Worm (Caenorhabditis elegans) whole organism, late embryonic: ENCODE data around the gene srh-181.

Experiments used
- C08G9.2 ChIP-seq: sonication (generic microtip); optimal IDR thresholded peaks from 2 replicates; lab custom pipeline; 2016; ENCODE audit warnings: mild to moderate bottlenecking, missing genetic modification characterization, moderate library complexity, missing compliant biosample characterization
- F13H6.1 ChIP-seq: sonication (generic microtip); optimal IDR thresholded peaks from 2 replicates; lab custom pipeline; 2016; ENCODE audit warnings: missing genetic modification characterization, missing compliant biosample characterization
- Y22D7AL.16 ChIP-seq: sonication (generic microtip); optimal IDR thresholded peaks from 2 replicates; lab custom pipeline; 2016; ENCODE audit warnings: missing genetic modification characterization, missing compliant biosample characterization
- ahr-1 ChIP-seq: sonication (generic microtip); optimal IDR thresholded peaks from 2 replicates; lab custom pipeline; 2016; ENCODE audit warnings: missing genetic modification characterization, missing compliant biosample characterization
- ceh-14 ChIP-seq: sonication (generic microtip); optimal IDR thresholded peaks from 2 replicates; lab custom pipeline; 2016; ENCODE audit warnings: missing genotype, missing genetic modification characterization, missing compliant biosample characterization
- ceh-18 ChIP-seq: sonication (generic microtip); optimal IDR thresholded peaks from 2 replicates; lab custom pipeline; 2016; ENCODE audit warnings: missing genetic modification characterization, missing compliant biosample characterization
- ceh-19 ChIP-seq: fragments of 200-800 bp; sonication (Bioruptor generic); optimal IDR thresholded peaks from 2 replicates; lab custom pipeline; 2018; ENCODE audit warnings: mild to moderate bottlenecking, missing genetic modification characterization, missing compliant biosample characterization
- ceh-2 ChIP-seq: sonication (generic microtip); optimal IDR thresholded peaks from 2 replicates; lab custom pipeline; 2016; ENCODE audit warnings: missing genotype, missing genetic modification characterization, missing compliant biosample characterization
- ceh-24 ChIP-seq: sonication (generic microtip); optimal IDR thresholded peaks from 2 replicates; lab custom pipeline; 2016; ENCODE audit warnings: mild to moderate bottlenecking, missing genetic modification characterization, missing compliant biosample characterization
- ceh-30 ChIP-seq: fragments of 150-350 bp; optimal IDR thresholded peaks from 2 replicates; lab custom pipeline; 2014; ENCODE audit warnings: missing biosample characterization, missing genetic modification characterization
- ceh-31 ChIP-seq: sonication (generic microtip); optimal IDR thresholded peaks from 2 replicates; lab custom pipeline; 2016; ENCODE audit warnings: missing genetic modification characterization, missing compliant biosample characterization
- ceh-34 ChIP-seq: sonication (generic microtip); optimal IDR thresholded peaks from 2 replicates; lab custom pipeline; 2016; ENCODE audit warnings: mild to moderate bottlenecking, missing genetic modification characterization, missing compliant biosample characterization
- ceh-48 ChIP-seq: sonication (generic microtip); optimal IDR thresholded peaks from 2 replicates; lab custom pipeline; 2016; ENCODE audit warnings: missing genetic modification characterization, inconsistent platforms, missing compliant biosample characterization
- ceh-6 ChIP-seq: fragments of 200-800 bp; sonication (Bioruptor generic); optimal IDR thresholded peaks from 2 replicates; lab custom pipeline; 2018; ENCODE audit warnings: mild to moderate bottlenecking, missing genetic modification characterization, missing compliant biosample characterization
- ceh-9 ChIP-seq: sonication (generic microtip); optimal IDR thresholded peaks from 2 replicates; lab custom pipeline; 2016; ENCODE audit warnings: mild to moderate bottlenecking, missing genetic modification characterization, inconsistent platforms, missing compliant biosample characterization
- dve-1 ChIP-seq: sonication (generic microtip); optimal IDR thresholded peaks from 2 replicates; lab custom pipeline; 2017; ENCODE audit warnings: antibody characterized with exemption, mild to moderate bottlenecking, missing genetic modification characterization, missing compliant biosample characterization
- elt-2 ChIP-seq: sonication (generic microtip); optimal IDR thresholded peaks from 2 replicates; lab custom pipeline; 2016; ENCODE audit warnings: missing genetic modification reagents, missing genetic modification characterization, missing compliant biosample characterization
- elt-4 ChIP-seq: sonication (generic microtip); optimal IDR thresholded peaks from 2 replicates; lab custom pipeline; 2016; ENCODE audit warnings: missing genetic modification characterization, missing compliant biosample characterization
- ets-4 ChIP-seq: sonication (generic microtip); optimal IDR thresholded peaks from 2 replicates; lab custom pipeline; 2016; ENCODE audit warnings: missing genetic modification characterization, missing compliant biosample characterization
- fax-1 ChIP-seq: sonication (generic microtip); optimal IDR thresholded peaks from 2 replicates; lab custom pipeline; 2016; ENCODE audit warnings: missing genotype, missing genetic modification characterization, missing compliant biosample characterization
- fkh-6 ChIP-seq: sonication (generic microtip); optimal IDR thresholded peaks from 2 replicates; lab custom pipeline; 2016; ENCODE audit warnings: missing genetic modification characterization, missing compliant biosample characterization
- gmeb-2 ChIP-seq: sonication (generic microtip); optimal IDR thresholded peaks from 2 replicates; lab custom pipeline; 2016; ENCODE audit warnings: missing genetic modification characterization, inconsistent platforms, missing compliant biosample characterization
- hlh-13 ChIP-seq: fragments of 200-800 bp; sonication (Bioruptor generic); optimal IDR thresholded peaks from 2 replicates; lab custom pipeline; 2018; ENCODE audit warnings: mild to moderate bottlenecking, missing genetic modification characterization, missing compliant biosample characterization
- hlh-15 ChIP-seq: sonication (generic microtip); optimal IDR thresholded peaks from 2 replicates; lab custom pipeline; 2016; ENCODE audit warnings: missing genetic modification characterization, missing compliant biosample characterization
- hlh-8 ChIP-seq: sonication (generic microtip); optimal IDR thresholded peaks from 2 replicates; lab custom pipeline; 2016; ENCODE audit warnings: missing genotype, missing genetic modification characterization, missing compliant biosample characterization
- lim-6 ChIP-seq: sonication (generic microtip); optimal IDR thresholded peaks from 2 replicates; lab custom pipeline; 2016; ENCODE audit warnings: missing genetic modification characterization, missing compliant biosample characterization
- nfya-1 ChIP-seq: sonication (generic microtip); optimal IDR thresholded peaks from 2 replicates; lab custom pipeline; 2017; ENCODE audit warnings: missing genetic modification characterization, mild to moderate bottlenecking, missing compliant biosample characterization, antibody characterized with exemption, moderate library complexity
- nhr-232 ChIP-seq: sonication (generic microtip); optimal IDR thresholded peaks from 2 replicates; lab custom pipeline; 2016; ENCODE audit warnings: missing genetic modification characterization, missing compliant biosample characterization
- npax-4 ChIP-seq: sonication (generic microtip); optimal IDR thresholded peaks from 2 replicates; lab custom pipeline; 2016; ENCODE audit warnings: missing genetic modification characterization, missing compliant biosample characterization
- odd-2 ChIP-seq: sonication (generic microtip); optimal IDR thresholded peaks from 2 replicates; lab custom pipeline; 2017; ENCODE audit warnings: antibody characterized with exemption, mild to moderate bottlenecking, missing genetic modification characterization, missing compliant biosample characterization
- pag-3 ChIP-seq: sonication (generic microtip); optimal IDR thresholded peaks from 2 replicates; lab custom pipeline; 2016; ENCODE audit warnings: missing compliant biosample characterization, missing genetic modification characterization, borderline replicate concordance
- pat-9 ChIP-seq: fragments of 200-800 bp; sonication (Bioruptor generic); optimal IDR thresholded peaks from 2 replicates; lab custom pipeline; 2018; ENCODE audit warnings: mild to moderate bottlenecking, missing genetic modification characterization, moderate library complexity, missing compliant biosample characterization
- pha-2 ChIP-seq: sonication (generic microtip); optimal IDR thresholded peaks from 2 replicates; lab custom pipeline; 2017; ENCODE audit warnings: mild to moderate bottlenecking, missing genetic modification characterization, missing compliant biosample characterization
- pha-4 ChIP-seq: fragments of 150-350 bp; optimal IDR thresholded peaks from 2 replicates; lab custom pipeline; 2018; ENCODE audit warnings: missing biosample characterization, missing genetic modification reagents, missing genetic modification characterization
- pros-1 ChIP-seq: fragments of 150-350 bp; optimal IDR thresholded peaks from 2 replicates; lab custom pipeline; 2014; ENCODE audit warnings: missing biosample characterization, missing genetic modification reagents, missing genetic modification characterization
- sdc-2 ChIP-seq: sonication (generic microtip); optimal IDR thresholded peaks from 2 replicates; lab custom pipeline; 2016; ENCODE audit warnings: missing genotype, missing genetic modification characterization, missing compliant biosample characterization
- sox-4 ChIP-seq: sonication (generic microtip); optimal IDR thresholded peaks from 2 replicates; lab custom pipeline; 2017; ENCODE audit warnings: mild to moderate bottlenecking, missing genetic modification characterization, inconsistent platforms, missing compliant biosample characterization
- tbx-2 ChIP-seq: sonication (generic microtip); optimal IDR thresholded peaks from 2 replicates; lab custom pipeline; 2016; ENCODE audit warnings: missing genetic modification characterization, missing compliant biosample characterization
- tbx-7 ChIP-seq: sonication (generic microtip); optimal IDR thresholded peaks from 2 replicates; lab custom pipeline; 2016; ENCODE audit warnings: missing genotype, missing genetic modification characterization, missing compliant biosample characterization
- ttx-3 ChIP-seq: sonication (generic microtip); optimal IDR thresholded peaks from 2 replicates; lab custom pipeline; 2016; ENCODE audit warnings: missing genetic modification reagents, missing genetic modification characterization, missing compliant biosample characterization
- unc-42 ChIP-seq: sonication (generic microtip); optimal IDR thresholded peaks from 2 replicates; lab custom pipeline; 2016; ENCODE audit warnings: missing genotype, missing genetic modification characterization, missing compliant biosample characterization
- unc-55 ChIP-seq: sonication (generic microtip); optimal IDR thresholded peaks from 2 replicates; lab custom pipeline; 2017; ENCODE audit warnings: missing biosample characterization, missing genetic modification reagents, missing genetic modification characterization
- unc-86 ChIP-seq: sonication (generic microtip); optimal IDR thresholded peaks from 2 replicates; lab custom pipeline; 2016; ENCODE audit warnings: missing genetic modification characterization, missing compliant biosample characterization
- ztf-16 ChIP-seq: sonication (generic microtip); optimal IDR thresholded peaks from 2 replicates; lab custom pipeline; 2017; ENCODE audit warnings: missing genetic modification characterization, missing compliant biosample characterization

The srh-181 gene

DNA sequence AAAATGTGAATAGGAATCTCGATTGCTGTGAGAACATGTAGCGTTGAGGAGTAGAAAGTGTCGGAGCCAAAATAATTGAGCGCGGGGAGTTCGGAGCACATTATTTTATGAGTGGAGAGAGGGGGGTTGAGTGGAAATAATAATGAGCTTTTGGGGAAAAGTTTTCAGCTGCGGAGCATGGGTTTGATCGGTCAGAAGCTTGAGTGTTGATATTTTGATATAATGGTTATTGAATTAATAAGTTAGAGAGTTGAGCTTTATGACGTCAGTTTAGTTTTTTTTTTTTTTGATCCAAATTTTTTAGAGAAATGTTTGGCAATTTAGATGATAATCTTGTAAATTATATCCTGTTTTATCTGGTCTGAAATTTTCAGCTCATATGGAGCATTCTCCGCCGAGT is 5.9 kb downstream of the srh-181 start, which contains the start of gene srh-178:
Gene srh-178 (minus strand): TSS at position 101 of the 400 bp plus-strand sequence.
- TF ChIP-seq gmeb-2 (tag; lab: Kevin White, UChicago), result no peak
- TF ChIP-seq tbx-7 (tag; lab: Kevin White, UChicago), result no peak
- no peak for TF ChIP-seq ceh-14 (tag; lab: Kevin White, UChicago)
- TF ChIP-seq Y22D7AL.16 (tag; lab: Kevin White, UChicago), result no peak
- no peak for TF ChIP-seq F13H6.1 (tag; lab: Kevin White, UChicago)
- TF ChIP-seq hlh-15 (tag; lab: Kevin White, UChicago), result no peak
- TF ChIP-seq ztf-16 (tag; lab: Kevin White, UChicago), result no peak
- TF ChIP-seq C08G9.2 (tag; lab: Kevin White, UChicago), result no peak
- TF ChIP-seq pag-3 (tag; lab: Kevin White, UChicago), result no peak

DNA sequence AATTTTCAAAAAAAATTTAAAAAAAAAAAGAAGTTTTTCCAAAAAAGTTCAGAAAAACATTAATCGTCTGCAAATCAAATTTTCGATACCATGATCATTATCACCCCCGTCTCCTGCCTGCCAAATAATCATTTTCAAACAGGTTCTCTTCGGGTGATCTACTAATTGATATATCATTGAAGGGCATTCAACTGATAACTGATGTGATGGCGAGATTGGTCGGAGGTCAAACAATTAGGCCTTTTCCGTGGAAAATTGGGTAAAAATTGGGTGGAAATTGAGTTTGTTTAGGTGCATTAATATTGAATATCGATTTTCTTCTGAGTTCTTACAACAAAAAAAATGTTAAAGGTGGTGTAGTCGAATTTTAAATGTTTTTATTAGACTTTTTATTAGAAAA is 12.8 kb downstream of the srh-181 start, which contains the start of gene Y51A2D.18:
Gene Y51A2D.18 (minus strand): TSS at position 101 of the 400 bp plus-strand sequence.
- no peak for TF ChIP-seq ceh-34 (tag; lab: Kevin White, UChicago)
- no peak for TF ChIP-seq ceh-18
- TF ChIP-seq elt-2 (tag; lab: Kevin White, UChicago), result no peak
- no peak for TF ChIP-seq fax-1
- no peak for TF ChIP-seq ets-4 (tag; lab: Kevin White, UChicago)
- TF ChIP-seq elt-4 (tag; lab: Kevin White, UChicago), result no peak
- no peak for TF ChIP-seq ceh-30 (tag; lab: Kevin White, UChicago)
- TF ChIP-seq pha-4, result no peak
- no peak for TF ChIP-seq npax-4 (tag; lab: Kevin White, UChicago)
- no peak for TF ChIP-seq ttx-3

DNA sequence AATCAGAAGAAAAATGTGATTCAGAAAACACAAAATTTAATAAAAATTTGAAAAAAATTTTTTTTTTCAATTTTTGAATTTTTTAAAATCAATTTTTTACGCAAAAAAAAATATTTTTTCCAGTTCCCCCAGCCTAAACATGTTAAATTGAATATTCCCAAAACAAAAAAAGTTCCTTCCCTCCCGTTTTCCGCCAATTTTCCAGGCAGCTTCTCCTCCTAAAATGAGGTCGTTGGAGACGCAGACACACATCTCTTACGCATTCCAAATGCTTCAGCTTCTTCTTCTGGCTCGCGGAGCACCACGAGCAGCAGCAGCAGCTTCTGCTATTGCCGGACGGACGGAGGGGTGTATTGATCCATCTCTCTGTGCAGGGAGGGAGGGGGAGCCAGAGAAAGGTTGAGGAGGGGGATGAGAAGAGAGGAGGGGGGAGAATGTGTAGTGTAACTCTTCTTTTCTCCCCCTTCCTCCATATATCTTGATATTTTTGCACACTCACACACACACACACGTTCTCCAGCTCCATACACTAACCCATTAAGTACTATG is 16.0 kb downstream of the srh-181 start:
- no peak for TF ChIP-seq sdc-2 (tag; lab: Kevin White, UChicago)
- peak; percentile 66 for TF ChIP-seq unc-42 (tag; lab: Kevin White, UChicago)
- TF ChIP-seq unc-55 (GFP tag; lab: Kevin White, UChicago), result no peak
- TF ChIP-seq ahr-1 (tag; lab: Kevin White, UChicago), result no peak
- peak; percentile 29 for TF ChIP-seq ceh-31 (tag; lab: Kevin White, UChicago)
- no peak for TF ChIP-seq fkh-6 (tag; lab: Kevin White, UChicago)
- peak; percentile 75 for TF ChIP-seq nfya-1 (tag; lab: Kevin White, UChicago)
- no peak for TF ChIP-seq sox-4 (tag; lab: Kevin White, UChicago)
- no peak for TF ChIP-seq lim-6
- TF ChIP-seq tbx-2 (tag; lab: Kevin White, UChicago), result no peak
- no peak for TF ChIP-seq C08G9.2 (tag; lab: Kevin White, UChicago)
- TF ChIP-seq ceh-6 (GFP tag; lab: Kevin White, UChicago), result no peak
- TF ChIP-seq ttx-3, result no peak
- TF ChIP-seq elt-2 (tag; lab: Kevin White, UChicago), result no peak
- TF ChIP-seq pha-2 (tag; lab: Kevin White, UChicago), result no peak
- no peak for TF ChIP-seq pha-4
- no peak for TF ChIP-seq hlh-8 (tag; lab: Kevin White, UChicago)
- TF ChIP-seq F13H6.1 (tag; lab: Kevin White, UChicago), result no peak
- no peak for TF ChIP-seq odd-2 (tag; lab: Kevin White, UChicago)
- no peak for TF ChIP-seq hlh-13
- no peak for TF ChIP-seq ceh-9 (tag; lab: Kevin White, UChicago)
- TF ChIP-seq unc-86 (tag; lab: Kevin White, UChicago), result peak; percentile 6
- TF ChIP-seq ztf-16 (tag; lab: Kevin White, UChicago), result no peak
- TF ChIP-seq ceh-30 (tag; lab: Kevin White, UChicago), result no peak
- TF ChIP-seq ceh-19 (GFP tag; lab: Kevin White, UChicago), result peak; percentile 20
- no peak for TF ChIP-seq nhr-232
- no peak for TF ChIP-seq pat-9 (tag; lab: Kevin White, UChicago)
- no peak for TF ChIP-seq dve-1 (tag; lab: Kevin White, UChicago)
- TF ChIP-seq ceh-2 (tag; lab: Kevin White, UChicago), result no peak
- peak; percentile 86 for TF ChIP-seq ceh-48 (tag; lab: Kevin White, UChicago)
- peak; percentile 4 for TF ChIP-seq pros-1 (tag; lab: Kevin White, UChicago)
- TF ChIP-seq ceh-24 (tag; lab: Kevin White, UChicago), result no peak
- TF ChIP-seq, all 69 proteins: peak for 7
